Worm (Caenorhabditis elegans) whole organism, L4 larva: ENCODE data around the gene cysl-2.

ENCODE experiments used
- F10B5.3 ChIP-seq: sonication (generic microtip); optimal IDR thresholded peaks from 2 replicates; lab custom pipeline; 2016; ENCODE audit warnings: mild to moderate bottlenecking, missing genetic modification characterization, missing compliant biosample characterization
- F26F4.8 ChIP-seq: fragments of 200-800 bp; sonication (Bioruptor generic); conservative IDR thresholded peaks from 2 replicates; pipeline ENCODE4 v1.3.6; 2022; ENCODE audit warnings: missing genetic modification characterization, missing compliant biosample characterization
- F44E2.7 ChIP-seq: fragments of 200-800 bp; sonication (Bioruptor generic); IDR thresholded peaks from 2 replicates; pipeline ENCODE4 v2.1.2; 2022; ENCODE audit warnings: missing genetic modification characterization, missing compliant biosample characterization
- F49E8.2 ChIP-seq: sonication (generic microtip); optimal IDR thresholded peaks from 2 replicates; lab custom pipeline; 2016; ENCODE audit warnings: missing compliant biosample characterization, mild to moderate bottlenecking, missing genetic modification characterization, borderline replicate concordance
- Y48G9A.11 ChIP-seq: fragments of 200-800 bp; sonication (Bioruptor generic); IDR thresholded peaks from 2 replicates; pipeline ENCODE4 v1.3.6; 2022; ENCODE audit warnings: missing genetic modification reagents, missing genetic modification characterization, missing compliant biosample characterization
- ZK337.2 ChIP-seq: fragments of 200-800 bp; sonication (Bioruptor generic); IDR thresholded peaks from 2 replicates; pipeline ENCODE4 v1.3.6; 2022; ENCODE audit warnings: missing genetic modification reagents, missing genetic modification characterization, missing compliant biosample characterization
- aha-1 ChIP-seq: fragments of 150-350 bp; peaks from one replicate; lab custom pipeline; 2014; ENCODE audit warnings: missing biosample characterization, missing genetic modification characterization
- aly-2 ChIP-seq: sonication (generic microtip); optimal IDR thresholded peaks from 2 replicates; lab custom pipeline; 2018; ENCODE audit warnings: missing biosample characterization, missing genetic modification characterization
- ceh-20 ChIP-seq: fragments of 200-800 bp; sonication (Bioruptor generic); IDR thresholded peaks from 2 replicates; pipeline ENCODE4 v1.3.6; 2022; ENCODE audit warnings: missing genetic modification reagents, missing genetic modification characterization, missing compliant biosample characterization
- ceh-28 ChIP-seq: fragments of 150-350 bp; optimal IDR thresholded peaks from 2 replicates; lab custom pipeline; 2014; ENCODE audit warnings: missing biosample characterization, missing genetic modification reagents, missing genetic modification characterization
- daf-8 ChIP-seq: fragments of 200-800 bp; sonication (Bioruptor generic); IDR thresholded peaks from 2 replicates; pipeline ENCODE4 v1.3.6; 2022; ENCODE audit warnings: missing genetic modification characterization, missing compliant biosample characterization
- dmd-9 ChIP-seq: fragments of 200-800 bp; sonication (Bioruptor generic); IDR thresholded peaks from 2 replicates; pipeline ENCODE4 v1.3.6; 2022; ENCODE audit warnings: missing genetic modification reagents, missing genetic modification characterization, missing compliant biosample characterization
- dpl-1 ChIP-seq: fragments of 150-350 bp; optimal IDR thresholded peaks from 2 replicates; lab custom pipeline; 2014; ENCODE audit warnings: missing biosample characterization, missing genetic modification reagents, missing genetic modification characterization
- dve-1 ChIP-seq: sonication (generic microtip); optimal IDR thresholded peaks from 2 replicates; lab custom pipeline; 2017; ENCODE audit warnings: antibody characterized with exemption, mild to moderate bottlenecking, missing genetic modification characterization, missing compliant biosample characterization; ENCODE audit not compliant: insufficient read depth
- fkh-10 ChIP-seq: fragments of 150-350 bp; optimal IDR thresholded peaks from 2 replicates; lab custom pipeline; 2014; ENCODE audit warnings: missing biosample characterization, missing genetic modification reagents, missing genetic modification characterization
- hif-1 ChIP-seq, 2 experiments: sonication (generic microtip); optimal IDR thresholded peaks; 2 replicates each; lab custom pipeline; 2016 to 2017; ENCODE audit warnings: missing compliant biosample characterization in 2 of 2, missing genetic modification characterization in 2 of 2, missing genetic modification reagents in 2 of 2, missing genotype in 2 of 2, mild to moderate bottlenecking in 1 of 2
- lin-1 ChIP-seq: fragments of 200-800 bp; sonication (Bioruptor generic); IDR thresholded peaks from 2 replicates; pipeline ENCODE4 v1.3.6; 2022; ENCODE audit warnings: missing genetic modification reagents, missing genetic modification characterization, missing compliant biosample characterization
- lin-29 ChIP-seq: fragments of 200-800 bp; sonication (Bioruptor generic); IDR thresholded peaks from 2 replicates; pipeline ENCODE4 v1.3.6; 2022; ENCODE audit warnings: missing genetic modification reagents, missing genetic modification characterization, missing compliant biosample characterization
- mxl-2 ChIP-seq: fragments of 200-800 bp; sonication (Bioruptor generic); conservative IDR thresholded peaks from 2 replicates; pipeline ENCODE4 v1.3.6; 2022; ENCODE audit warnings: missing genetic modification reagents, missing genetic modification characterization, missing compliant biosample characterization
- mxl-3 ChIP-seq: fragments of 200-800 bp; sonication (Bioruptor generic); optimal IDR thresholded peaks from 2 replicates; lab custom pipeline; 2018; ENCODE audit warnings: mild to moderate bottlenecking, missing genetic modification characterization, missing compliant biosample characterization
- nhr-10 ChIP-seq: fragments of 150-350 bp; optimal IDR thresholded peaks from 2 replicates; lab custom pipeline; 2014; ENCODE audit warnings: missing biosample characterization, missing genetic modification characterization
- nhr-11 ChIP-seq: fragments of 150-350 bp; optimal IDR thresholded peaks from 2 replicates; lab custom pipeline; 2014; ENCODE audit warnings: missing biosample characterization, missing genetic modification characterization
- nhr-41 ChIP-seq: fragments of 200-800 bp; sonication (Bioruptor generic); IDR thresholded peaks from 2 replicates; pipeline ENCODE4 v1.3.6; 2022; ENCODE audit warnings: missing genetic modification reagents, missing genetic modification characterization, missing compliant biosample characterization
- nhr-48 ChIP-seq: sonication (generic microtip); optimal IDR thresholded peaks from 2 replicates; lab custom pipeline; 2016; ENCODE audit warnings: mild to moderate bottlenecking, missing genetic modification characterization, missing compliant biosample characterization
- nhr-6 ChIP-seq: fragments of 150-350 bp; optimal IDR thresholded peaks from 2 replicates; lab custom pipeline; 2014; ENCODE audit warnings: missing biosample characterization, missing genetic modification characterization
- nhr-76 ChIP-seq: fragments of 150-350 bp; optimal IDR thresholded peaks from 2 replicates; lab custom pipeline; 2014; ENCODE audit warnings: missing biosample characterization, missing genetic modification characterization
- nhr-77 ChIP-seq: fragments of 150-350 bp; optimal IDR thresholded peaks from 2 replicates; lab custom pipeline; 2014; ENCODE audit warnings: missing biosample characterization, missing genetic modification characterization
- pqm-1 ChIP-seq: sonication (generic microtip); optimal IDR thresholded peaks from 2 replicates; lab custom pipeline; 2017; ENCODE audit warnings: missing biosample characterization, missing genetic modification characterization
- saeg-2 ChIP-seq: fragments of 200-800 bp; sonication (Bioruptor generic); IDR thresholded peaks from 2 replicates; pipeline ENCODE4 v1.3.6; 2022; ENCODE audit warnings: missing genetic modification reagents, missing genetic modification characterization, missing compliant biosample characterization
- spr-1 ChIP-seq: sonication (generic microtip); optimal IDR thresholded peaks from 2 replicates; lab custom pipeline; 2016; ENCODE audit warnings: mild to moderate bottlenecking, missing genetic modification characterization, missing compliant biosample characterization
- unc-130 ChIP-seq: sonication (generic microtip); optimal IDR thresholded peaks from 2 replicates; lab custom pipeline; 2016; ENCODE audit warnings: missing genetic modification reagents, missing genetic modification characterization, missing compliant biosample characterization
- unc-39 ChIP-seq: sonication (generic microtip); optimal IDR thresholded peaks from 2 replicates; lab custom pipeline; 2017; ENCODE audit warnings: missing biosample characterization, missing genetic modification characterization
- unc-62 ChIP-seq, 3 experiments: fragments of 150-350 bp in 1 of 3; sonication (generic microtip); optimal IDR thresholded peaks in 2 of 3; peaks in 1 of 3; 1 replicate in 1 of 3; 2 replicates in 2 of 3; lab custom pipeline; 2014 to 2017; ENCODE audit warnings: missing biosample characterization in 3 of 3, missing genetic modification characterization in 3 of 3, missing genetic modification reagents in 3 of 3, missing genotype in 1 of 3
- vab-7 ChIP-seq: fragments of 200-800 bp; sonication (Bioruptor generic); IDR thresholded peaks from 2 replicates; pipeline ENCODE4 v1.3.6; 2022; ENCODE audit warnings: missing genetic modification reagents, missing genetic modification characterization, missing compliant biosample characterization
- ztf-11 ChIP-seq: fragments of 150-350 bp; optimal IDR thresholded peaks from 2 replicates; lab custom pipeline; 2014; ENCODE audit warnings: missing biosample characterization, missing genetic modification characterization

Gene cysl-2

ce11 chrII:14523070-14523572 is 28.9 kb upstream of the cysl-2 start, which contains the start of gene btb-20:
btb-20 (minus strand) TSS chrII:14523522.
- TF ChIP-seq unc-62 (GFP tag; optimal IDR thresholded peaks at IDR 0.05 in 1 of 2; lab: Kevin White, UChicago) (peak in 1 of 2 experiments; percentile 93), unc-62 (tag; optimal IDR thresholded peaks at IDR 0.05; lab: Kevin White, UChicago) (no peak), ZK337.2 (GFP tag; lab: Robert Waterston, UW) (no peak)

- TF ChIP-seq nhr-41 (GFP tag; lab: Robert Waterston, UW) = no peak
- TF ChIP-seq, all 104 proteins: peak for 0
Measured at ce11 chrII:14522037-14522436, 27.8 kb upstream of the cysl-2 start, which contains the start of gene btb-19. btb-19 (minus strand) TSS chrII:14522137.

DNA sequence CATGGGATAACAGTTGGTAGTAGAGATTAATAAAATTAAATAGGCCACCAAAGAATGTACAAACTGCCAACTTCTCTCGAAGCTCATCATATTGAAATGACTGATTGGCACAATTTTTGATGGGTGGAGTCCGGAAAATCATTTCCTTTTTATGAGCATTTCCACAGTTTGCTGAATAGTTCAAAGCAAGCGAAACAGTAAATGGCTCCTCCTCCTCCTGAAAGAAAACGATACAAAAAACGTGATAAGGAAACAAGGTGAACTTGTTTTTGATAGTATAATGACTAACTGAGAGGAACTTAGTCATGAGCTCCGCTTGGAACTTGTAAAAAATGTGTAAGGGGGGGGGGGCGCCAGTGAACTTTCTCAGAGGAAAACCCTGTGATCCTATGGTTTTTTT is 20.8 kb upstream of the cysl-2 start, which contains the start of gene K10H10.9:
TSS of gene K10H10.9 (minus strand) at position 101 of the 400 bp plus-strand sequence.
- no peak for TF ChIP-seq ztf-11
- no peak for TF ChIP-seq daf-8
- TF ChIP-seq unc-130 (GFP tag; lab: Kevin White, UChicago) = no peak
- no peak for TF ChIP-seq nhr-76 (tag; lab: Kevin White, UChicago)
- no peak for TF ChIP-seq nhr-48 (tag; lab: Kevin White, UChicago)
- no peak for TF ChIP-seq nhr-6 (tag; lab: Kevin White, UChicago)
- no peak for TF ChIP-seq ceh-28 (tag; lab: Kevin White, UChicago)
- no peak for TF ChIP-seq F49E8.2
- TF ChIP-seq F26F4.8 = no peak
- TF ChIP-seq lin-29 (GFP tag; lab: Robert Waterston, UW) = no peak
- no peak for TF ChIP-seq vab-7 (GFP tag; lab: Robert Waterston, UW)
- TF ChIP-seq hif-1 (tag; optimal IDR thresholded peaks at IDR 0.05; lab: Kevin White, UChicago) = no peak
- no peak for TF ChIP-seq dpl-1

DNA sequence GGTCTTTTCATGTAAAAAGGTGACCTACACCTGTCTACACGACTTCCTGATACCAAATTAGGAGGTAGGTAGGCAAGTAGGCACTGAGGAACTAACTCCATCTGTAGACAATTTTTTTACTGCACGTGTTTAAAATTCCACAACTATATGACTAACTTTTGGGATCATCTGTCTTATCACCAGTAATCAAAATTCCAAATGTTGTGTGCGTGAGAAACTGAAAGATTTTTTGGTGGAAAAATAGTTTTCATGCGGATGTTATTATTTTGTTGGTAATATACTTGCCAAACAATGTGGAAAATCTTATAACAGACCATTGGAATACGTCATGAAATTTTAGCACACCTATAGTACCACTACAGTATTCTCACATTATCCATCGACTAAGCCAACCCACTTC is 16.9 kb upstream of the cysl-2 start, which contains the start of gene K10H10.13:
TSS of gene K10H10.13 (minus strand) at position 101 of the 400 bp plus-strand sequence.
- TF ChIP-seq aly-2 (tag; lab: Kevin White, UChicago) (no peak), nhr-77 (tag; lab: Kevin White, UChicago) (no peak), ceh-20 (GFP tag; lab: Robert Waterston, UW) (no peak), F10B5.3 (no peak), unc-39 (tag; lab: Kevin White, UChicago) (no peak), spr-1 (tag; lab: Kevin White, UChicago) (no peak)

- TF ChIP-seq pqm-1 (tag; lab: Kevin White, UChicago) = peak; percentile 62
- TF ChIP-seq dve-1 = peak; percentile 15
- no peak for TF ChIP-seq fkh-10
- no peak for TF ChIP-seq nhr-10 (tag; lab: Kevin White, UChicago)
- TF ChIP-seq Y48G9A.11 (GFP tag; lab: Robert Waterston, UW) = no peak
- TF ChIP-seq mxl-2 (GFP tag; lab: Robert Waterston, UW) = no peak
Measured at ce11 chrII:14510162-14510561, 15.9 kb upstream of the cysl-2 start.

ce11 chrII:14507563-14507962 is 13.3 kb upstream of the cysl-2 start, which contains the start of the genes K10H10.7 and K10H10.10:
K10H10.7 (minus strand) TSS chrII:14507663.
K10H10.10 (plus strand) TSS chrII:14507766.
- TF ChIP-seq lin-1 (GFP tag; lab: Robert Waterston, UW) (no peak), dmd-9 (no peak), ceh-20 (GFP tag; lab: Robert Waterston, UW) (no peak), F44E2.7 (GFP tag; lab: Robert Waterston, UW) (no peak), saeg-2 (no peak), nhr-76 (tag; lab: Kevin White, UChicago) (no peak), nhr-11 (tag; lab: Kevin White, UChicago) (no peak), aha-1 (tag; lab: Kevin White, UChicago) (no peak), mxl-3 (GFP tag; lab: Kevin White, UChicago) (no peak)
